Worm (Caenorhabditis elegans) whole organism, midembryonic: Measurements from ENCODE around the gene ceh-82.

Experiments
- T22C8.4 ChIP-seq: fragments of 200-800 bp; sonication (Bioruptor generic); IDR thresholded peaks from 2 replicates; pipeline ENCODE4 v1.3.6; 2022; ENCODE audit warnings: missing genetic modification characterization, missing compliant biosample characterization
- cog-1 ChIP-seq: sonication (generic microtip); optimal IDR thresholded peaks from 2 replicates; lab custom pipeline; 2016; ENCODE audit warnings: missing genetic modification characterization, missing compliant biosample characterization
- flt-1 ChIP-seq: fragments of 200-800 bp; sonication (Bioruptor generic); IDR thresholded peaks from 2 replicates; pipeline ENCODE4 v1.3.6; 2022; ENCODE audit warnings: missing genetic modification characterization, missing compliant biosample characterization
- ref-1 ChIP-seq: fragments of 200-800 bp; sonication (Bioruptor generic); conservative IDR thresholded peaks from 2 replicates; pipeline ENCODE4 v1.3.6; 2022; ENCODE audit warnings: missing genetic modification reagents, missing genetic modification characterization, missing compliant biosample characterization
- ztf-23 ChIP-seq: fragments of 200-800 bp; sonication (Bioruptor generic); IDR thresholded peaks from 2 replicates; pipeline ENCODE4 v1.3.6; 2022; ENCODE audit warnings: missing genetic modification reagents, missing genetic modification characterization, missing compliant biosample characterization

ce11 chrII:1731932-1732331, at the start of gene ceh-82:
- TF ChIP-seq flt-1 (GFP tag; lab: Robert Waterston, UW) (no peak), cog-1 (tag; lab: Kevin White, UChicago) (no peak), T22C8.4 (GFP tag; lab: Robert Waterston, UW) (no peak), ztf-23 (GFP tag; lab: Robert Waterston, UW) (no peak), ref-1 (no peak)
